Worm (Caenorhabditis elegans): Measurements from ENCODE around the gene F18C5.10.

The F18C5.10 gene

DNA sequence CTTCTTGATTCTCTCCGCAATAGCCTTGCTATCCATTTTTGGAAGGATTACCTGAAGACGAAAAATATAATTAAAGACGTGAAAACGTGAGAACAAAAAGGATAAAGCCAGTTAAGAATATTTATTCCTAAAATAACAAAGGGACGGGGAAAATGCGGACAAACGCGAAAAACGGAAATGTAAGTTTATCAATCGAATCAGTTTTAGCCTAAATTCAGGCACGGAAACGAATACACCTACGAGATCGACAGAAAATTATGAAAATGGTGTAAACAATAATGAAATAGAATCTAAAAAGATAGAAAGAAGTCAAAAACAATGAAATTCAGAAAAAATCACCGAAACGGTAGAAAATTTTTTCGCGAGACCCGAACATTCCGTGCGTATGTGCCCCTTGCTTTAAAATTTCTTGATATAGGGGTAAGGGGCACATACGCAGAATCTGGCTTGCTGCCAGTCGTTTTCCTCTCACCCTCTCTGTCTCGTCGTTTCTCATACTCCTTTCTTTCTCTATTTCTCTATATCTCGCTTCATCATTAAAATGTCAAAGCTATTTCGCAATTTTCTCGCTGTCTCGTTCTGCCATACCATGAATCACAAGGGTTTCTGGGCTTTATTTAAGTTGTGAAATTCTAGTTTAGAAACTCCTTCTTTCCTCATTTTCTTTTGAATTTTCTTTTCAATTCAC is 27.5 kb upstream of the F18C5.10 start, which contains the start of gene icd-1:
Gene icd-1 (minus strand): TSS at position 51 of the 688 bp plus-strand sequence.
- peak; percentile 85 for TF ChIP-seq aha-1 (tag; optimal IDR thresholded peaks at IDR 0.05)
- peak; percentile 70 for TF ChIP-seq C04F5.9 (tag; optimal IDR thresholded peaks at IDR 0.05)
- TF ChIP-seq lin-35 (GFP tag; optimal IDR thresholded peaks at IDR 0.05): peak; percentile 84 to 87
- TF ChIP-seq nhr-84 (tag; optimal IDR thresholded peaks at IDR 0.05): no peak
- peak; percentile 92 for TF ChIP-seq C16A3.4 (tag; optimal IDR thresholded peaks at IDR 0.05)
- TF ChIP-seq Y116A8C.19 (tag; optimal IDR thresholded peaks at IDR 0.05; ENCODE audit: borderline replicate concordance): no peak
- TF ChIP-seq isw-1 (GFP tag; IDR thresholded peaks at IDR 0.05): peak; percentile 96
- peak; percentile 65 for TF ChIP-seq mab-9 (GFP tag; IDR thresholded peaks at IDR 0.05)
- no peak for TF ChIP-seq ceh-63 (GFP tag; optimal IDR thresholded peaks at IDR 0.05)
- TF ChIP-seq vab-15 (tag; optimal IDR thresholded peaks at IDR 0.05): no peak
- TF ChIP-seq fos-1 (tag; optimal IDR thresholded peaks at IDR 0.05): peak; percentile 95
- TF ChIP-seq sptf-1 (tag; optimal IDR thresholded peaks at IDR 0.05): no peak
- TF ChIP-seq elt-3 (tag; optimal IDR thresholded peaks at IDR 0.05): peak in 5 of 6 experiments; percentile 50 to 93 (median 68)
- peak; percentile 94 for TF ChIP-seq jun-1 (tag; optimal IDR thresholded peaks at IDR 0.05)
- peak; percentile 99 for TF ChIP-seq zip-4 (GFP tag; optimal IDR thresholded peaks at IDR 0.05)
- no peak for TF ChIP-seq ets-5 (GFP tag; IDR thresholded peaks at IDR 0.05)
- peak; percentile 95 for TF ChIP-seq unc-86 (tag; optimal IDR thresholded peaks at IDR 0.05)
- TF ChIP-seq hpl-2 (GFP tag; optimal IDR thresholded peaks at IDR 0.05): peak; percentile 91
- no peak for TF ChIP-seq hlh-4 (tag; optimal IDR thresholded peaks at IDR 0.05)
- peak; percentile 66 for TF ChIP-seq fkh-4 (tag; optimal IDR thresholded peaks at IDR 0.05; ENCODE audit: borderline replicate concordance)
- TF ChIP-seq lin-14 (GFP tag; optimal IDR thresholded peaks at IDR 0.05): peak; percentile 98
- peak; percentile 97 for TF ChIP-seq tbx-2 (tag; optimal IDR thresholded peaks at IDR 0.05)
- peak; percentile 92 for TF ChIP-seq rnt-1 (tag; optimal IDR thresholded peaks at IDR 0.05)
- TF ChIP-seq C34B4.2 (tag; optimal IDR thresholded peaks at IDR 0.05): no peak
- peak; percentile 93 for TF ChIP-seq nhr-237 (tag; optimal IDR thresholded peaks at IDR 0.05)
- no peak for TF ChIP-seq pqm-1 (tag; optimal IDR thresholded peaks at IDR 0.05)
- peak; percentile 28 for TF ChIP-seq ceh-90 (tag; optimal IDR thresholded peaks at IDR 0.05)
- TF ChIP-seq egl-27 (tag; optimal IDR thresholded peaks at IDR 0.05): peak in 1 of 2 experiments; percentile 82
- TF ChIP-seq ztf-4 (tag; optimal IDR thresholded peaks at IDR 0.05): peak; percentile 97
- TF ChIP-seq efl-1 (optimal IDR thresholded peaks at IDR 0.05): peak; percentile 93 to 96
- TF ChIP-seq efl-1 (GFP tag; optimal IDR thresholded peaks at IDR 0.05 in 1 of 2): peak; percentile 73 to 98
- TF ChIP-seq dpl-1 (GFP tag; optimal IDR thresholded peaks at IDR 0.05): peak; percentile 76 to 81 (median 76)
- peak; percentile 94 for TF ChIP-seq dsc-1 (tag; optimal IDR thresholded peaks at IDR 0.05)
- TF ChIP-seq ceh-8 (GFP tag; optimal IDR thresholded peaks at IDR 0.05): peak; percentile 80
- peak; percentile 98 for TF ChIP-seq swsn-7 (tag; optimal IDR thresholded peaks at IDR 0.05)
- peak; percentile 82 for TF ChIP-seq unc-98 (GFP tag; IDR thresholded peaks at IDR 0.05)
- TF ChIP-seq alr-1 (tag; optimal IDR thresholded peaks at IDR 0.05; ENCODE audit: borderline replicate concordance): no peak
- TF ChIP-seq lin-39 (tag; optimal IDR thresholded peaks at IDR 0.05): peak; percentile 94
- TF ChIP-seq nhr-19 (GFP tag; conservative IDR thresholded peaks at IDR 0.05): peak; percentile 96
- peak; percentile 95 for TF ChIP-seq grh-1 (GFP tag; IDR thresholded peaks at IDR 0.05)
- TF ChIP-seq ceh-88 (GFP tag; IDR thresholded peaks at IDR 0.05): peak; percentile 89
- peak; percentile 84 for TF ChIP-seq lin-13 (GFP tag; optimal IDR thresholded peaks at IDR 0.05)
- TF ChIP-seq nhr-20 (tag; optimal IDR thresholded peaks at IDR 0.05): peak; percentile 98
- TF ChIP-seq fkh-8 (tag; optimal IDR thresholded peaks at IDR 0.05): peak; percentile 96
- TF ChIP-seq sox-4 (tag; optimal IDR thresholded peaks at IDR 0.05): peak; percentile 44
- peak; percentile 86 for TF ChIP-seq fkh-10 (GFP tag; optimal IDR thresholded peaks at IDR 0.05)
- peak; percentile 75 for TF ChIP-seq sup-37 (GFP tag; optimal IDR thresholded peaks at IDR 0.05)
- TF ChIP-seq nhr-47 (tag; optimal IDR thresholded peaks at IDR 0.05): peak; percentile 97
- TF ChIP-seq nhr-12 (tag; optimal IDR thresholded peaks at IDR 0.05): no peak
- TF ChIP-seq nhr-76 (tag; optimal IDR thresholded peaks at IDR 0.05): no peak
- no peak for TF ChIP-seq unc-30 (tag; optimal IDR thresholded peaks at IDR 0.05)
- peak; percentile 43 for TF ChIP-seq ama-1 (optimal IDR thresholded peaks at IDR 0.05)
